Fruit fly (Drosophila melanogaster) whole organism, embryonic: ENCODE results near the gene TFAM.

Experiments used
- CG10366 ChIP-seq: fragments of 200-800 bp; sonication (Bioruptor generic); IDR thresholded peaks from 2 replicates; pipeline ENCODE4 v1.3.6; 2022; ENCODE audit warnings: missing biosample characterization, missing genetic modification characterization
- CG10462 ChIP-seq: fragments of 200-800 bp; sonication (Bioruptor generic); optimal IDR thresholded peaks from 2 replicates; lab custom pipeline; 2016; ENCODE audit warnings: missing biosample characterization, missing genetic modification characterization
- CG11723 ChIP-seq: fragments of 200-800 bp; sonication (Bioruptor generic); optimal IDR thresholded peaks from 2 replicates; lab custom pipeline; 2017; ENCODE audit warnings: missing biosample characterization, mild to moderate bottlenecking, missing genetic modification characterization
- CG13123 ChIP-seq: fragments of 200-800 bp; sonication (Bioruptor generic); optimal IDR thresholded peaks from 2 replicates; lab custom pipeline; 2016; ENCODE audit warnings: missing biosample characterization, missing genetic modification characterization
- CG15479 ChIP-seq: fragments of 200-800 bp; sonication (Bioruptor generic); optimal IDR thresholded peaks from 3 replicates; lab custom pipeline; 2019; ENCODE audit warnings: missing biosample characterization, mild to moderate bottlenecking, missing genetic modification characterization, moderate library complexity
- CG18011 ChIP-seq: fragments of 200-800 bp; sonication (Bioruptor generic); optimal IDR thresholded peaks from 2 replicates; lab custom pipeline; 2017; ENCODE audit warnings: missing biosample characterization, missing genetic modification characterization, mild to moderate bottlenecking, moderate library complexity, missing genotype
- CG18262 ChIP-seq: fragments of 200-800 bp; optimal IDR thresholded peaks from 3 replicates; lab custom pipeline; 2019; ENCODE audit warnings: missing biosample characterization, mild to moderate bottlenecking, missing genetic modification characterization, moderate library complexity
- CG1832 ChIP-seq: fragments of 200-800 bp; sonication (Bioruptor generic); optimal IDR thresholded peaks from 2 replicates; lab custom pipeline; 2017; ENCODE audit warnings: missing biosample characterization, mild to moderate bottlenecking, missing genetic modification characterization, inconsistent platforms
- CG18476 ChIP-seq: fragments of 200-800 bp; sonication (Bioruptor generic); optimal IDR thresholded peaks from 2 replicates; lab custom pipeline; 2016; ENCODE audit warnings: missing biosample characterization, mild to moderate bottlenecking, missing genetic modification characterization
- CG33213 ChIP-seq: fragments of 200-800 bp; sonication (Bioruptor generic); optimal IDR thresholded peaks from 3 replicates; lab custom pipeline; 2016; ENCODE audit warnings: missing biosample characterization, missing genetic modification characterization
- CG3838 ChIP-seq: fragments of 200-800 bp; sonication (Bioruptor generic); optimal IDR thresholded peaks from 3 replicates; lab custom pipeline; 2016; ENCODE audit warnings: missing biosample characterization, missing genetic modification characterization
- CG42726 ChIP-seq: fragments of 200-800 bp; sonication (Bioruptor generic); IDR thresholded peaks from 2 replicates; pipeline ENCODE4 v1.3.6; 2022; ENCODE audit warnings: missing biosample characterization, missing genetic modification characterization; ENCODE audit not compliant: partially characterized antibody
- CG4404 ChIP-seq: fragments of 200-800 bp; sonication (Bioruptor generic); IDR thresholded peaks from 2 replicates; pipeline ENCODE4 v1.3.6; 2022; ENCODE audit warnings: missing biosample characterization, missing genetic modification characterization
- CG8290 ChIP-seq, 3 experiments: fragments of 200-800 bp; sonication (Bioruptor generic); optimal IDR thresholded peaks; 2 replicates each; lab custom pipeline; 2016 to 2019; ENCODE audit warnings: missing biosample characterization in 3 of 3, missing genetic modification characterization in 3 of 3, mild to moderate bottlenecking in 2 of 3, moderate library complexity in 1 of 3
- CG9437 ChIP-seq: fragments of 200-800 bp; sonication (Bioruptor generic); optimal IDR thresholded peaks from 2 replicates; lab custom pipeline; 2018; ENCODE audit warnings: missing biosample characterization, mild to moderate bottlenecking, missing genetic modification characterization
- CG9876 ChIP-seq: fragments of 200-800 bp; sonication (Bioruptor generic); optimal IDR thresholded peaks from 2 replicates; lab custom pipeline; 2016; ENCODE audit warnings: missing biosample characterization, missing genetic modification characterization
- Dll ChIP-seq: fragments of 200-800 bp; sonication (Bioruptor generic); IDR thresholded peaks from 4 replicates; pipeline ENCODE4 v1.3.6; 2022; ENCODE audit warnings: missing biosample characterization, missing genetic modification characterization; ENCODE audit not compliant: partially characterized antibody
- Gsc ChIP-seq: fragments of 200-800 bp; sonication (Bioruptor generic); IDR thresholded peaks from 2 replicates; pipeline ENCODE4 v1.3.6; 2022; ENCODE audit warnings: missing biosample characterization, missing genetic modification characterization
- Hand ChIP-seq: fragments of 200-800 bp; sonication (Bioruptor generic); optimal IDR thresholded peaks from 2 replicates; lab custom pipeline; 2017; ENCODE audit warnings: mild to moderate bottlenecking, missing biosample characterization, missing genetic modification reagents, missing genetic modification characterization
- HmgZ ChIP-seq: fragments of 200-800 bp; sonication (Bioruptor generic); optimal IDR thresholded peaks from 2 replicates; lab custom pipeline; 2018; ENCODE audit warnings: missing biosample characterization, mild to moderate bottlenecking, missing genetic modification characterization
- Hmr ChIP-seq: fragments of 200-800 bp; sonication (Bioruptor generic); optimal IDR thresholded peaks from 3 replicates; lab custom pipeline; 2017; ENCODE audit warnings: mild to moderate bottlenecking, missing biosample characterization, missing genetic modification reagents, missing genetic modification characterization
- Hr3 ChIP-seq: fragments of 200-800 bp; sonication (Bioruptor generic); optimal IDR thresholded peaks from 3 replicates; lab custom pipeline; 2016; ENCODE audit warnings: missing biosample characterization, missing genetic modification characterization
- Meics ChIP-seq: fragments of 200-800 bp; sonication (Bioruptor generic); optimal IDR thresholded peaks from 2 replicates; lab custom pipeline; 2017; ENCODE audit warnings: missing biosample characterization, mild to moderate bottlenecking, missing genetic modification characterization
- Oaz ChIP-seq: fragments of 200-800 bp; sonication (Bioruptor generic); IDR thresholded peaks from 2 replicates; pipeline ENCODE4 v1.3.6; 2022; ENCODE audit warnings: missing biosample characterization, missing genetic modification characterization
- Pdp1 ChIP-seq, 2 experiments: fragments of 200-800 bp; sonication (Bioruptor generic); optimal IDR thresholded peaks; 3 replicates each; lab custom pipeline; 2016; ENCODE audit warnings: missing biosample characterization in 2 of 2, missing genetic modification characterization in 2 of 2, mild to moderate bottlenecking in 1 of 2, moderate library complexity in 1 of 2
- Sin3A ChIP-seq: fragments of >200 bp; optimal IDR thresholded peaks from 2 replicates; lab custom pipeline; 2018
- Sry-β ChIP-seq: fragments of 200-800 bp; sonication (Bioruptor generic); optimal IDR thresholded peaks from 2 replicates; lab custom pipeline; 2018; ENCODE audit warnings: missing biosample characterization, mild to moderate bottlenecking, missing genetic modification characterization, moderate library complexity
- Trl ChIP-seq, 3 experiments: fragments of >200 bp in 2 of 3; fragments of 200-800 bp in 1 of 3; sonication (Bioruptor generic) in 1 of 3; optimal IDR thresholded peaks; 2 replicates in 1 of 3; 3 replicates in 2 of 3; lab custom pipeline; 2016 to 2017; ENCODE audit warnings: missing biosample characterization in 1 of 3, missing genetic modification characterization in 1 of 3
- Usf ChIP-seq: fragments of 200-800 bp; sonication (Bioruptor generic); optimal IDR thresholded peaks from 2 replicates; lab custom pipeline; 2017; ENCODE audit warnings: missing genotype, missing biosample characterization, missing genetic modification characterization
- al ChIP-seq: fragments of 200-800 bp; sonication (Bioruptor generic); IDR thresholded peaks from 2 replicates; pipeline ENCODE4 v1.3.6; 2022; ENCODE audit warnings: missing biosample characterization, missing genetic modification characterization
- bsh ChIP-seq, 2 experiments: fragments of 200-800 bp; sonication (Bioruptor generic); optimal IDR thresholded peaks; 2 replicates each; lab custom pipeline; 2017 to 2018; ENCODE audit warnings: mild to moderate bottlenecking in 2 of 2, missing biosample characterization in 2 of 2, missing genetic modification characterization in 2 of 2, moderate library complexity in 1 of 2
- cg ChIP-seq: fragments of 200-800 bp; sonication (Bioruptor generic); optimal IDR thresholded peaks from 3 replicates; lab custom pipeline; 2019; ENCODE audit warnings: missing biosample characterization, mild to moderate bottlenecking, missing genetic modification characterization, moderate library complexity
- crp ChIP-seq, 2 experiments: fragments of 200-800 bp; sonication (Bioruptor generic); optimal IDR thresholded peaks; 2 replicates in 1 of 2; 3 replicates in 1 of 2; lab custom pipeline; 2017; ENCODE audit warnings: missing biosample characterization in 2 of 2, missing genetic modification characterization in 2 of 2, mild to moderate bottlenecking in 1 of 2, moderate library complexity in 1 of 2
- dimm ChIP-seq: fragments of 200-800 bp; sonication (Bioruptor generic); IDR thresholded peaks from 2 replicates; pipeline ENCODE4 v1.3.6; 2022; ENCODE audit warnings: missing biosample characterization, missing genetic modification characterization
- gt ChIP-seq: fragments of 200-800 bp; sonication (Bioruptor generic); IDR thresholded peaks from 2 replicates; pipeline ENCODE4 v1.3.6; 2022; ENCODE audit warnings: missing biosample characterization, missing genetic modification characterization
- insv ChIP-seq, 2 experiments: fragments of 200-800 bp; sonication (Bioruptor generic); optimal IDR thresholded peaks; 3 replicates each; lab custom pipeline; 2016 to 2018; ENCODE audit warnings: missing biosample characterization in 2 of 2, missing genetic modification characterization in 2 of 2
- klu ChIP-seq: fragments of 200-800 bp; sonication (Bioruptor generic); IDR thresholded peaks from 2 replicates; pipeline ENCODE4 v1.3.6; 2022; ENCODE audit warnings: missing biosample characterization, missing genetic modification characterization
- maf-S ChIP-seq: fragments of 200-800 bp; sonication (Bioruptor generic); optimal IDR thresholded peaks from 2 replicates; lab custom pipeline; 2016; ENCODE audit warnings: missing biosample characterization, missing genetic modification characterization
- repo ChIP-seq: fragments of 200-800 bp; sonication (Bioruptor generic); optimal IDR thresholded peaks from 2 replicates; lab custom pipeline; 2016; ENCODE audit warnings: missing biosample characterization, missing genetic modification characterization
- run ChIP-seq: fragments of 200-800 bp; sonication (Bioruptor generic); optimal IDR thresholded peaks from 3 replicates; lab custom pipeline; 2018; ENCODE audit warnings: missing biosample characterization, mild to moderate bottlenecking, missing genetic modification characterization
- scrt ChIP-seq: fragments of 200-800 bp; sonication (Bioruptor generic); optimal IDR thresholded peaks from 2 replicates; lab custom pipeline; 2018; ENCODE audit warnings: missing biosample characterization, mild to moderate bottlenecking, missing genetic modification characterization, moderate library complexity
- sens-2 ChIP-seq: fragments of 200-800 bp; sonication (Bioruptor generic); IDR thresholded peaks from 2 replicates; pipeline ENCODE4 v1.3.6; 2022; ENCODE audit warnings: missing biosample characterization, missing genetic modification characterization
- so ChIP-seq: fragments of 200-800 bp; sonication (Bioruptor generic); IDR thresholded peaks from 3 replicates; pipeline ENCODE4 v1.3.6; 2022; ENCODE audit warnings: missing biosample characterization, missing genetic modification characterization
- tap ChIP-seq: fragments of 200-800 bp; optimal IDR thresholded peaks from 3 replicates; lab custom pipeline; 2019; ENCODE audit warnings: missing biosample characterization, mild to moderate bottlenecking, missing genetic modification characterization, moderate library complexity
- ttk ChIP-seq: fragments of 200-800 bp; sonication (Bioruptor generic); IDR thresholded peaks from 2 replicates; pipeline ENCODE4 v2.1.2; 2022; ENCODE audit warnings: missing biosample characterization, missing genetic modification characterization

Gene TFAM

DNA sequence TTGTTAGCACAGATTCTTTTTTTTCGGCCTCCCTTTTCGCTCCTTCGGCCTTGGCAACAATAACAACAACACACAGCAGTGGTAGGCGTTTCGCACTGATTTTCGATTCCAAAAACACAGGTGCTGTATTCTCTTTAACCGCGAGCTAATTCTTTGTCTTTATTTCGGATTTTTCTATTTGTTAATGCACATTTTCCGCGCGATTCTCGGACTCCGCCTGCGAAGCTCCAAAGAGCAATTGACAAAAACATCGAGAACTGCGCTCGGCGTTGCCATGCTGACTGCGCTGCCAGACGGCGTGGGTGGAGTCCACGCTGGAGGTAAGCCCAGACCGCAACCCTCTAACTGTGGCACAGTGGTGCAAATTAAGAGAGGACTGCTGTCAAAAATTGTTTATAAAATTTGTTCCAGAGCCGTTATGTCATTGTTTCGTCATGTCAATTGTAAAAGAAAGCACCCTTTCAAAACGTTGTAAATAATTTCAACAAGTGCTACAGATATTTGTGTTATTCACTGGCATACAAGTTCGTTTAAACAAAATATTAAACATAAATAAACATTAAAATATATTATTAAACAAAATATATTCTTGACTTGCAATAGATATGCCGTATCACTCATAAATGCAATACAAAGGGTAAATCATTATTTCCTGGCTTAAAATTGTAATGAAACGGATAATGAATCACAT lies 19.2 kb downstream of the TFAM start, which contains the start of the genes DPCoAC and CG5180 (continued):
- TF ChIP-seq Oaz (peak; percentile 54; the same call in 1 of the 2 replicates), CG1832 (GFP tag; lab: Kevin White, UChicago) (no peak), CG10366 (peak; percentile 68), CG3838 (peak; percentile 46), maf-S (GFP tag; lab: Kevin White, UChicago) (peak; percentile 62), Hand (GFP tag; lab: Kevin White, UChicago) (peak; percentile 15), HmgZ (tag; lab: Kevin White, UChicago) (peak; percentile 78), scrt (GFP tag; lab: Kevin White, UChicago) (peak; percentile 47), Dll (GFP tag; lab: Robert Waterston, UW) (no peak), Sin3A (lab: Kevin White, UChicago) (peak; percentile 44)

DNA sequence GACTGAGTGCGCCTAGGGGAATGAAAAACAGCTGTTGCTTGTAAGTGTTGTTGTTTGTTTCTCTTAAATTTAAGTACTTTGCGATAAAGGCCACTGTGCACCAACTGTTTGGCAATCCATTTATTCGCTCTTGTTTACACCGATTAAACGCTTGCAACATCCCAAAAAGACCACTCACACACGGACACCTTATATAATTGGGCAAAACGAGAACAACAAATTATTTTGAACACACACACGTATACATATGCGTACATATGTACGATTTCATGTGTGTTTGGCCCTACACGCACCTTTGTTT lies 19.7 kb downstream of the TFAM start:
- TF ChIP-seq cg = peak; percentile 80
- peak; percentile 28 for TF ChIP-seq CG15479 (GFP tag; lab: Kevin White, UChicago)
- peak; percentile 14 to 33 for TF ChIP-seq crp (GFP tag; optimal IDR thresholded peaks at IDR 0.05; lab: Kevin White, UChicago)
- no peak for TF ChIP-seq repo (GFP tag; lab: Kevin White, UChicago)
- TF ChIP-seq Hmr = no peak
- no peak for TF ChIP-seq run
- TF ChIP-seq insv (GFP tag; optimal IDR thresholded peaks at IDR 0.05; lab: Kevin White, UChicago) = peak in 1 of 2 experiments; percentile 82
- peak in 1 of 2 experiments; percentile 90 for TF ChIP-seq Pdp1 (GFP tag; optimal IDR thresholded peaks at IDR 0.05; lab: Kevin White, UChicago)

DNA sequence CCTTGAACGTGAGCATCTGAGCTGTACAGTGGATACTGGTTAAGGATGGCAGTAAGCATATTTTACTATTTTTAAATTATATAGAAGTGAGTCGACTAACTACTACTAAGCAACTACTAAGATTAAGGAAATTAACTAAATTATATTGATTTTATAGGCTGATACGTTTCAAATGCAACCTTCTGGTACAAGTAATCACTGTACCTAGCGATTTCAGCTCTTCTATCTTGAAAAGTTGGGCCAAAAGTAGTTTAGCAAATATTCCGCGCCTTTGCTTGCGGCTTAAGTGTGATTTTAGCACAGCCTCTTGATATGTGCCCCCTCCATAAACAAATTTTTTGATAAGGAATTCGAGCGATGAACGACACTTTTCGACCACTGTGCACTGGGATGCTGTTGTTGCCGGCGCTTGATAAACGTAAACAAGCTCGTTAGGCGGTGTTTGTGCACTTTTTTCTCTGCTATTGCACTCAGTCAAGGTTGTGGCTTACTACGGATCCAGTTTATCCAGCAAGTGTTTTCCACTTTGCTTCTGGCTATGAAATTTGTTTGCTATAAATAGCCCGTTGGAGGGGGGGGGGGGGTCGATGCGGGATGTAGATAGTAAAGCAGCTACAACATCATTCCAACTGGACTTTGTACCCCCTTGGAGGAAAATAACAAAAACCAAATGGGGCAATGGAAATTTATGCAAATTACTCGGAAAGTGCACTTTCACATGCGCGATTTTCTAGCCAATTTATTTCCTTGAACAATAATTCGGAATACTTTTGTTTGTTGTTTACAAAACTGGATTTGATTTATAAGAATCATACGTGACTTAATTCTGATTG lies 20.3 kb downstream of the TFAM start:
- TF ChIP-seq ttk (GFP tag; lab: Robert Waterston, UW) = peak; percentile 66
- TF ChIP-seq Hr3 (GFP tag; lab: Kevin White, UChicago) = peak; percentile 44
- peak; percentile 86 for TF ChIP-seq so
- TF ChIP-seq tap (tag; lab: Kevin White, UChicago) = peak; percentile 65
- TF ChIP-seq bsh (GFP tag; optimal IDR thresholded peaks at IDR 0.05; lab: Kevin White, UChicago) = peak; percentile 15 to 78
- TF ChIP-seq CG13123 (GFP tag; lab: Kevin White, UChicago) = no peak
- peak; percentile 89 for TF ChIP-seq al
- peak; percentile 75 for TF ChIP-seq Meics
- TF ChIP-seq CG9876 = no peak
- no peak for TF ChIP-seq Sry-β (GFP tag; lab: Kevin White, UChicago)
- TF ChIP-seq CG11723 = peak; percentile 26
- peak; percentile 45 for TF ChIP-seq CG9437 (GFP tag; lab: Kevin White, UChicago)
- peak; percentile 71 for TF ChIP-seq CG18476 (GFP tag; lab: Kevin White, UChicago)
- no peak for TF ChIP-seq sens-2 (GFP tag; lab: Robert Waterston, UW)
- TF ChIP-seq CG18011 (GFP tag; lab: Kevin White, UChicago) = no peak
- no peak for TF ChIP-seq Gsc (GFP tag; lab: Robert Waterston, UW)
- TF ChIP-seq gt (GFP tag; lab: Robert Waterston, UW) = 0 out of 2 replicates have a peak, but pooled peaks have one; percentile 20
- TF ChIP-seq CG42726 (GFP tag; lab: Robert Waterston, UW) = no peak
- TF ChIP-seq CG10462 (GFP tag; lab: Kevin White, UChicago) = peak; percentile 21
- peak; percentile 76 for TF ChIP-seq klu (GFP tag; lab: Robert Waterston, UW)
- peak; percentile 61 for TF ChIP-seq CG4404 (GFP tag; lab: Robert Waterston, UW)
- TF ChIP-seq Trl (optimal IDR thresholded peaks at IDR 0.05; lab: Kevin White, UChicago) = no peak
- TF ChIP-seq Trl (GFP tag; optimal IDR thresholded peaks at IDR 0.05; lab: Kevin White, UChicago) = no peak
- peak; percentile 67 for TF ChIP-seq dimm (GFP tag; lab: Robert Waterston, UW)
- TF ChIP-seq CG18262 (tag; lab: Kevin White, UChicago) = peak; percentile 52
- TF ChIP-seq Usf (GFP tag; lab: Kevin White, UChicago) = peak; percentile 35
- TF ChIP-seq CG33213 (GFP tag; lab: Kevin White, UChicago) = peak; percentile 20
- TF ChIP-seq CG8290 (GFP tag; optimal IDR thresholded peaks at IDR 0.05; lab: Kevin White, UChicago) = no peak
- no peak for TF ChIP-seq CG8290 (tag; optimal IDR thresholded peaks at IDR 0.05; lab: Kevin White, UChicago)
